Fruit fly (Drosophila melanogaster): Measurements from ENCODE around the gene CG31068.
A peak's percentile ranks its signal among the peaks of the same experiment; 100 is the strongest.

The CG31068 gene

dm6 chr3R:27250907-27251306, 17.4 kb downstream of the CG31068 start, which contains the start of the genes TTLL6B and TfIIA-L:
Gene TTLL6B, minus strand, starts transcription at chr3R:27251007.
Gene TfIIA-L, plus strand, starts transcription at chr3R:27251112.
- TF ChIP-seq ttk (optimal IDR thresholded peaks at IDR 0.05): no peak

dm6 chr3R:27253136-27253920, 19.8 kb downstream of the CG31068 start, which contains the start of gene pll:
Gene pll, minus strand, starts transcription at chr3R:27253182.
- TF ChIP-seq insv (optimal IDR thresholded peaks at IDR 0.05) (no peak), psq (optimal IDR thresholded peaks at IDR 0.05) (no peak)

dm6 chr3R:27253921-27254376, 20.5 kb downstream of the CG31068 start:
- TF ChIP-seq Myc (optimal IDR thresholded peaks at IDR 0.05): no peak
- TF ChIP-seq ttk (optimal IDR thresholded peaks at IDR 0.05): no peak
- no peak for TF ChIP-seq Sin3A (optimal IDR thresholded peaks at IDR 0.05)
- TF ChIP-seq h (optimal IDR thresholded peaks at IDR 0.05): no peak
- TF ChIP-seq insv (optimal IDR thresholded peaks at IDR 0.05): no peak
- no peak for TF ChIP-seq psq (optimal IDR thresholded peaks at IDR 0.05)

- TF ChIP-seq Sin3A (optimal IDR thresholded peaks at IDR 0.05): no peak
- no peak for TF ChIP-seq psq (optimal IDR thresholded peaks at IDR 0.05)
- no peak for TF ChIP-seq ttk (optimal IDR thresholded peaks at IDR 0.05)
- TF ChIP-seq h (optimal IDR thresholded peaks at IDR 0.05): no peak
- no peak for TF ChIP-seq insv (optimal IDR thresholded peaks at IDR 0.05)
- no peak for TF ChIP-seq Myc (optimal IDR thresholded peaks at IDR 0.05)
These were observed 30.1 kb downstream of the CG31068 start, which contains the start of gene woc for dm6 chr3R:27263434-27264215. Gene woc, minus strand, starts transcription at chr3R:27264055.

- no peak for TF ChIP-seq Sin3A (optimal IDR thresholded peaks at IDR 0.05)
- TF ChIP-seq insv (optimal IDR thresholded peaks at IDR 0.05): no peak
- TF ChIP-seq ttk (optimal IDR thresholded peaks at IDR 0.05): no peak
These were observed 31.8 kb downstream of the CG31068 start, which contains the start of the genes CG14262 and CG14260 for dm6 chr3R:27265330-27265729. Gene CG14262, minus strand, starts transcription at chr3R:27265430. Gene CG14260, plus strand, starts transcription at chr3R:27265457.

dm6 chr3R:27270379-27271266, 37.1 kb downstream of the CG31068 start:
- peak; percentile 94 for TF ChIP-seq ttk (optimal IDR thresholded peaks at IDR 0.05)
- no peak for TF ChIP-seq Sin3A (optimal IDR thresholded peaks at IDR 0.05)
- TF ChIP-seq Myc (optimal IDR thresholded peaks at IDR 0.05): no peak

- TF ChIP-seq Sin3A (optimal IDR thresholded peaks at IDR 0.05): no peak
- TF ChIP-seq ttk (optimal IDR thresholded peaks at IDR 0.05): no peak
- TF ChIP-seq psq (optimal IDR thresholded peaks at IDR 0.05): no peak
- no peak for TF ChIP-seq h (optimal IDR thresholded peaks at IDR 0.05)
- no peak for TF ChIP-seq insv (optimal IDR thresholded peaks at IDR 0.05)
- no peak for TF ChIP-seq Myc (optimal IDR thresholded peaks at IDR 0.05)
These were observed 38.7 kb downstream of the CG31068 start for dm6 chr3R:27272233-27272632.

dm6 chr3R:27273118-27274062, 39.9 kb downstream of the CG31068 start, which contains the start of gene CG5934:
Gene CG5934, plus strand, starts transcription at chr3R:27273705.
- no peak for TF ChIP-seq psq (optimal IDR thresholded peaks at IDR 0.05)
- no peak for TF ChIP-seq h (optimal IDR thresholded peaks at IDR 0.05)

- TF ChIP-seq h (optimal IDR thresholded peaks at IDR 0.05): no peak
- TF ChIP-seq ttk (optimal IDR thresholded peaks at IDR 0.05): no peak
- TF ChIP-seq insv (optimal IDR thresholded peaks at IDR 0.05): no peak
- TF ChIP-seq psq (optimal IDR thresholded peaks at IDR 0.05): no peak
- no peak for TF ChIP-seq Sin3A (optimal IDR thresholded peaks at IDR 0.05)
- TF ChIP-seq Myc (optimal IDR thresholded peaks at IDR 0.05): no peak
These were observed 41.3 kb downstream of the CG31068 start, which contains the start of gene CG5938 for dm6 chr3R:27274533-27275447. Gene CG5938, plus strand, starts transcription at chr3R:27274794.

dm6 chr3R:27279478-27279877, 46.0 kb downstream of the CG31068 start:
- TF ChIP-seq psq (optimal IDR thresholded peaks at IDR 0.05) (no peak), Sin3A (optimal IDR thresholded peaks at IDR 0.05) (no peak), insv (optimal IDR thresholded peaks at IDR 0.05) (no peak), ttk (optimal IDR thresholded peaks at IDR 0.05) (peak; percentile 97), h (optimal IDR thresholded peaks at IDR 0.05) (no peak), Myc (optimal IDR thresholded peaks at IDR 0.05) (no peak)

Measured in Kc167 (cell line).